Fruit fly (Drosophila melanogaster): Measurements from ENCODE around the gene Nrx-IV.

Gene Nrx-IV

dm6 chr3L:12139232-12139698 lies 7.1 kb upstream of the Nrx-IV start (continued):
- no peak for TF ChIP-seq CG3919 (GFP tag; optimal IDR thresholded peaks at IDR 0.05)
- peak; percentile 78 for TF ChIP-seq Ets21C (GFP tag; optimal IDR thresholded peaks at IDR 0.05)
- TF ChIP-seq fd59A (GFP tag; optimal IDR thresholded peaks at IDR 0.05), result peak; percentile 34
- peak; percentile 71 for TF ChIP-seq CG11762 (GFP tag; optimal IDR thresholded peaks at IDR 0.05; ENCODE audit: insufficient read depth)
- no peak for TF ChIP-seq Hr38 (GFP tag; optimal IDR thresholded peaks at IDR 0.05)
- TF ChIP-seq CG8319 (GFP tag; optimal IDR thresholded peaks at IDR 0.05), result no peak
- TF ChIP-seq dac (GFP tag; optimal IDR thresholded peaks at IDR 0.05), result peak; percentile 20
- TF ChIP-seq CG1621 (tag; optimal IDR thresholded peaks at IDR 0.05), result peak; percentile 6
- no peak for TF ChIP-seq fkh (GFP tag; optimal IDR thresholded peaks at IDR 0.05)
- no peak for TF ChIP-seq CG32006 (GFP tag; optimal IDR thresholded peaks at IDR 0.05)
- 0 out of 2 replicates have a peak, but pooled peaks have one; percentile 28 for TF ChIP-seq CG11294 (GFP tag; IDR thresholded peaks at IDR 0.05)
- TF ChIP-seq vri (GFP tag; optimal IDR thresholded peaks at IDR 0.05), result no peak
- TF ChIP-seq CG9139 (GFP tag; optimal IDR thresholded peaks at IDR 0.05), result no peak
- TF ChIP-seq CG16779 (tag; optimal IDR thresholded peaks at IDR 0.05), result peak; percentile 27
- TF ChIP-seq CG11902 (GFP tag; optimal IDR thresholded peaks at IDR 0.05), result peak; percentile 44
- TF ChIP-seq Eip75B (GFP tag; optimal IDR thresholded peaks at IDR 0.05), result peak; percentile 84
- TF ChIP-seq OdsH (GFP tag; optimal IDR thresholded peaks at IDR 0.05), result peak; percentile 75
- TF ChIP-seq CG10669 (GFP tag; optimal IDR thresholded peaks at IDR 0.05), result no peak
- TF ChIP-seq CG4318 (GFP tag; optimal IDR thresholded peaks at IDR 0.05), result no peak

- no peak for TF ChIP-seq CG11902 (GFP tag; optimal IDR thresholded peaks at IDR 0.05)
- no peak for TF ChIP-seq CG6276 (GFP tag; optimal IDR thresholded peaks at IDR 0.05)
These were observed 651 bp downstream of the Nrx-IV start for dm6 chr3L:12146970-12147369.

dm6 chr3L:12149024-12149423 lies 2.7 kb downstream of the Nrx-IV start, which contains the start of gene CG32099:
TSS of gene CG32099 (plus strand) at chr3L:12149273.
- TF ChIP-seq Eip93F (GFP tag; optimal IDR thresholded peaks at IDR 0.05) (no peak), fkh (GFP tag; optimal IDR thresholded peaks at IDR 0.05) (no peak), lz (GFP tag; optimal IDR thresholded peaks at IDR 0.05) (no peak), Blimp-1 (GFP tag; optimal IDR thresholded peaks at IDR 0.05) (no peak), achi (GFP tag; optimal IDR thresholded peaks at IDR 0.05) (no peak), spab (GFP tag; optimal IDR thresholded peaks at IDR 0.05) (no peak), Sox15 (GFP tag; optimal IDR thresholded peaks at IDR 0.05) (no peak), CG7368 (GFP tag; optimal IDR thresholded peaks at IDR 0.05) (no peak), Smox (GFP tag; optimal IDR thresholded peaks at IDR 0.05) (no peak), fd59A (GFP tag; optimal IDR thresholded peaks at IDR 0.05) (no peak), CG1621 (tag; optimal IDR thresholded peaks at IDR 0.05) (no peak), CG15336 (GFP tag; IDR thresholded peaks at IDR 0.05) (no peak), CG11902 (GFP tag; optimal IDR thresholded peaks at IDR 0.05) (no peak)

- TF ChIP-seq topi (GFP tag; optimal IDR thresholded peaks at IDR 0.05) (no peak), CG6276 (GFP tag; optimal IDR thresholded peaks at IDR 0.05) (no peak), fkh (GFP tag; optimal IDR thresholded peaks at IDR 0.05) (no peak), CG3032 (tag; optimal IDR thresholded peaks at IDR 0.05) (no peak), CG11294 (GFP tag; IDR thresholded peaks at IDR 0.05) (no peak), spab (GFP tag; optimal IDR thresholded peaks at IDR 0.05) (no peak), Hr38 (GFP tag; optimal IDR thresholded peaks at IDR 0.05) (no peak), acj6 (GFP tag; optimal IDR thresholded peaks at IDR 0.05) (no peak), OdsH (GFP tag; optimal IDR thresholded peaks at IDR 0.05) (no peak), Ets96B (tag; optimal IDR thresholded peaks at IDR 0.05) (no peak), CG6163 (GFP tag; IDR thresholded peaks at IDR 0.05) (no peak), CG6808 (GFP tag; optimal IDR thresholded peaks at IDR 0.05) (no peak), CG9139 (GFP tag; optimal IDR thresholded peaks at IDR 0.05) (no peak), CG15336 (GFP tag; IDR thresholded peaks at IDR 0.05) (no peak), achi (GFP tag; optimal IDR thresholded peaks at IDR 0.05) (no peak), Sox14 (GFP tag; optimal IDR thresholded peaks at IDR 0.05) (no peak), pdm3 (GFP tag; optimal IDR thresholded peaks at IDR 0.05) (no peak), CG3919 (GFP tag; optimal IDR thresholded peaks at IDR 0.05) (no peak), CG8632 (GFP tag; optimal IDR thresholded peaks at IDR 0.05) (no peak)
These were observed 15.9 kb downstream of the Nrx-IV start for dm6 chr3L:12162156-12162682.
